Worm (Caenorhabditis elegans): ENCODE measurements around the gene Y54G2A.48.

Y54G2A.48 gene

DNA sequence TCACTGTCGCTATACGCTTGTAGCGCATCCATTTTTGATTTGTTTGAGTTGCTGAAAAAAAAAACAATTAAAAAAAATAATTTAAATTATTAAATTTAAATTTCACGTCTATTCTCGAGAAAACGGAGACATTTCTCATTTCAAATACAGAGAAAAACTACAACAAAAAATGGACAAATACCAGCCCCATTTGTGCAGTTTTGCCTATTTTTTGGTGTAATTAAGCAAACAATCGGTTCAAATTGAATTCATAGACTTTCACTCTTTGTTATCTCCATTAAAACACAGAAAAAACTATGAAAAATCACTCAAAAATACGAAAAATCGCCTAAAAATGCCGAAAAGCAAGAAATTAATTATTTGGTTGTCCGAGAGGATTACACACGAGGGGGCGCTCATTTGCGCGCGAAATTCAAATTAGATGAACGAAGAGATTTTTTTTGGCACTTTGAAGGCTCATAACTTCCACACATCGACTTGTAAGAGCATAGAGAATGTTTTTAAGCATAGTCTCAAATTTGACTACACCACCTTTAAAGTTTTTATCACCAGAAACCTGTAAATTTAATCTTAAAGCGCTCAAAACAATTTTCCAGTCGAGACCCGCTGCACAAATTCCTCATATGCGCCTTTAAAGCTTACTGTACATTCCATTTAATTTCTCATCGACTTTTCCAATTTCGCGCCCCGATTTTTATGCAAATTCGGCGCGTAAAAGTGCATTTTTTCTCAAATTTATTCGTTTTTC is 49.5 kb downstream of the Y54G2A.48 start, which contains the start of gene Y54G2A.12 (continued):
- TF ChIP-seq lsy-27 (tag; optimal IDR thresholded peaks at IDR 0.05; ENCODE audit: borderline replicate concordance, insufficient read depth) = no peak
- TF ChIP-seq ceh-40 (GFP tag; IDR thresholded peaks at IDR 0.05) = no peak
- TF ChIP-seq attf-6 (GFP tag; IDR thresholded peaks at IDR 0.05) = no peak
- TF ChIP-seq ccch-3 (GFP tag; optimal IDR thresholded peaks at IDR 0.05) = no peak
- TF ChIP-seq ama-1 (optimal IDR thresholded peaks at IDR 0.05) = no peak
- TF ChIP-seq ama-1 (GFP tag; optimal IDR thresholded peaks at IDR 0.05) = no peak
- no peak for TF ChIP-seq zfh-2 (GFP tag; conservative IDR thresholded peaks at IDR 0.05)
- no peak for TF ChIP-seq ztf-22 (GFP tag; optimal IDR thresholded peaks at IDR 0.05)
- no peak for TF ChIP-seq madf-10 (tag; optimal IDR thresholded peaks at IDR 0.05)
- no peak for TF ChIP-seq Y53F4B.3 (GFP tag; IDR thresholded peaks at IDR 0.05)
- TF ChIP-seq ztf-26 (tag; optimal IDR thresholded peaks at IDR 0.05) = no peak
- TF ChIP-seq ztf-28 (GFP tag; IDR thresholded peaks at IDR 0.05) = 0 out of 2 replicates have a peak, but pooled peaks have one; percentile 66
- TF ChIP-seq rpc-1 (optimal IDR thresholded peaks at IDR 0.05) = no peak
- no peak for TF ChIP-seq rpc-1 (tag; optimal IDR thresholded peaks at IDR 0.05)
- no peak for TF ChIP-seq Y67H2A.10 (GFP tag; conservative IDR thresholded peaks at IDR 0.05)
- no peak for TF ChIP-seq F37B4.10 (GFP tag; IDR thresholded peaks at IDR 0.05)
- no peak for TF ChIP-seq ZK185.1 (tag; optimal IDR thresholded peaks at IDR 0.05; ENCODE audit: poor library complexity, severe bottlenecking)
- no peak for TF ChIP-seq unc-62 (GFP tag; optimal IDR thresholded peaks at IDR 0.05)
- no peak for TF ChIP-seq attf-3 (GFP tag; conservative IDR thresholded peaks at IDR 0.05)
- no peak for TF ChIP-seq mel-28 (tag; optimal IDR thresholded peaks at IDR 0.05; ENCODE audit: borderline replicate concordance)
- peak; percentile 97 for TF ChIP-seq xnd-1 (tag; optimal IDR thresholded peaks at IDR 0.05)
- TF ChIP-seq T07F8.4 (tag; optimal IDR thresholded peaks at IDR 0.05) = no peak
- TF ChIP-seq pha-4 (tag; optimal IDR thresholded peaks at IDR 0.05) = no peak
- peak; percentile 53 for TF ChIP-seq tlf-1 (GFP tag; optimal IDR thresholded peaks at IDR 0.05)
- TF ChIP-seq ztf-3 (GFP tag; optimal IDR thresholded peaks at IDR 0.05) = no peak
- no peak for TF ChIP-seq hlh-26 (GFP tag; conservative IDR thresholded peaks at IDR 0.05)
- TF ChIP-seq F57A8.1 (GFP tag; optimal IDR thresholded peaks at IDR 0.05) = no peak
- TF ChIP-seq nfya-1 (tag; optimal IDR thresholded peaks at IDR 0.05; ENCODE audit: borderline replicate concordance, insufficient read depth) = no peak
- no peak for TF ChIP-seq madf-3 (GFP tag; IDR thresholded peaks at IDR 0.05)
- TF ChIP-seq sptf-2 (GFP tag; optimal IDR thresholded peaks at IDR 0.05) = no peak
- no peak for TF ChIP-seq die-1 (tag; optimal IDR thresholded peaks at IDR 0.05)
- peak; percentile 42 for TF ChIP-seq mcd-1 (GFP tag; IDR thresholded peaks at IDR 0.05)
- TF ChIP-seq cebp-1 (GFP tag; IDR thresholded peaks at IDR 0.05) = no peak
- TF ChIP-seq cebp-1 (tag; optimal IDR thresholded peaks at IDR 0.05) = no peak
- no peak for TF ChIP-seq K12H6.12 (tag; optimal IDR thresholded peaks at IDR 0.05)
- TF ChIP-seq Y79H2A.3 (GFP tag; conservative IDR thresholded peaks at IDR 0.05) = 0 out of 2 replicates have a peak, but pooled peaks have one; percentile 11
- TF ChIP-seq lir-1 (GFP tag; conservative IDR thresholded peaks at IDR 0.05) = no peak
- no peak for TF ChIP-seq ceh-27 (GFP tag; optimal IDR thresholded peaks at IDR 0.05)
- no peak for TF ChIP-seq snpc-4 (GFP tag; optimal IDR thresholded peaks at IDR 0.05)
- TF ChIP-seq snpc-4 (tag; optimal IDR thresholded peaks at IDR 0.05) = peak in 1 of 4 experiments; percentile 11
- peak; percentile 89 for TF ChIP-seq D2030.7 (GFP tag; IDR thresholded peaks at IDR 0.05)
- no peak for TF ChIP-seq Y53G8AR.9 (GFP tag; conservative IDR thresholded peaks at IDR 0.05)
- TF ChIP-seq let-607 (tag; optimal IDR thresholded peaks at IDR 0.05) = no peak
- no peak for TF ChIP-seq chd-7 (tag; optimal IDR thresholded peaks at IDR 0.05)
- no peak for TF ChIP-seq F57C9.4 (tag; optimal IDR thresholded peaks at IDR 0.05)
- TF ChIP-seq egrh-3 (GFP tag; IDR thresholded peaks at IDR 0.05) = no peak
- no peak for TF ChIP-seq cebp-2 (GFP tag; IDR thresholded peaks at IDR 0.05)
- TF ChIP-seq F52B5.7 (tag; optimal IDR thresholded peaks at IDR 0.05) = no peak
